Worm (Caenorhabditis elegans) whole organism, young adult: ENCODE measurements around the gene R10H10.3.

Experiments used
- B0261.1 ChIP-seq: sonication (generic microtip); optimal IDR thresholded peaks from 2 replicates; lab custom pipeline; 2016; ENCODE audit warnings: mild to moderate bottlenecking, missing genetic modification characterization, moderate library complexity, missing compliant biosample characterization
- F37B4.10 ChIP-seq: fragments of 200-800 bp; sonication (Bioruptor generic); IDR thresholded peaks from 2 replicates; pipeline ENCODE4 v1.3.6; 2022; ENCODE audit warnings: missing genetic modification characterization, missing compliant biosample characterization
- F57C9.4 ChIP-seq: sonication (generic microtip); optimal IDR thresholded peaks from 2 replicates; lab custom pipeline; 2017; ENCODE audit warnings: mild to moderate bottlenecking, missing genetic modification characterization, missing compliant biosample characterization
- ZK185.1 ChIP-seq: sonication (generic microtip); optimal IDR thresholded peaks from 2 replicates; lab custom pipeline; 2016; ENCODE audit warnings: mild to moderate bottlenecking, missing genetic modification characterization, missing compliant biosample characterization; ENCODE audit not compliant: poor library complexity, severe bottlenecking
- cebp-2 ChIP-seq: fragments of 200-800 bp; sonication (Bioruptor generic); IDR thresholded peaks from 2 replicates; pipeline ENCODE4 v1.3.6; 2022; ENCODE audit warnings: missing genetic modification characterization, missing compliant biosample characterization
- hmg-1.2 ChIP-seq: fragments of 200-800 bp; sonication (Bioruptor generic); IDR thresholded peaks from 2 replicates; pipeline ENCODE4 v1.3.6; 2022; ENCODE audit warnings: missing genetic modification reagents, missing genetic modification characterization, missing compliant biosample characterization
- let-607 ChIP-seq, 2 experiments: fragments of 200-800 bp in 1 of 2; sonication (Bioruptor generic) in 1 of 2; sonication (generic microtip) in 1 of 2; optimal IDR thresholded peaks; 2 replicates each; lab custom pipeline; 2016 to 2018; ENCODE audit warnings: mild to moderate bottlenecking in 2 of 2, missing compliant biosample characterization in 2 of 2, missing genetic modification characterization in 2 of 2, moderate library complexity in 2 of 2, missing genotype in 1 of 2
- lsl-1 ChIP-seq: fragments of 200-800 bp; sonication (Bioruptor generic); optimal IDR thresholded peaks from 2 replicates; lab custom pipeline; 2018; ENCODE audit warnings: mild to moderate bottlenecking, missing genetic modification characterization, moderate library complexity, missing compliant biosample characterization
- nfya-1 ChIP-seq: sonication (generic microtip); optimal IDR thresholded peaks from 2 replicates; lab custom pipeline; 2017; ENCODE audit warnings: antibody characterized with exemption, missing compliant biosample characterization, missing genetic modification characterization, borderline replicate concordance; ENCODE audit not compliant: insufficient read depth
- nhr-179 ChIP-seq: sonication (generic microtip); optimal IDR thresholded peaks from 2 replicates; lab custom pipeline; 2016; ENCODE audit warnings: mild to moderate bottlenecking, missing genetic modification characterization, missing compliant biosample characterization
- snpc-4 ChIP-seq, 5 experiments: fragments of 150-350 bp in 1 of 5; sonication (generic microtip) in 4 of 5; optimal IDR thresholded peaks; 2 replicates each; lab custom pipeline; 2014 to 2018; ENCODE audit warnings: missing genetic modification characterization in 5 of 5, missing biosample characterization in 3 of 5, antibody characterized with exemption in 2 of 5, mild to moderate bottlenecking in 2 of 5, missing compliant biosample characterization in 2 of 5, missing genotype in 2 of 5, moderate library complexity in 2 of 5, missing genetic modification reagents in 1 of 5
- tbp1 ChIP-seq: fragments of 200-800 bp; sonication (Bioruptor generic); optimal IDR thresholded peaks from 2 replicates; lab custom pipeline; 2018; ENCODE audit warnings: mild to moderate bottlenecking, missing genetic modification characterization, missing compliant biosample characterization
- unc-130 ChIP-seq: sonication (generic microtip); optimal IDR thresholded peaks from 2 replicates; lab custom pipeline; 2016; ENCODE audit warnings: missing genetic modification reagents, missing genetic modification characterization, missing compliant biosample characterization
- ztf-3 ChIP-seq: fragments of 200-800 bp; sonication (Bioruptor generic); optimal IDR thresholded peaks from 2 replicates; lab custom pipeline; 2018; ENCODE audit warnings: mild to moderate bottlenecking, missing genetic modification characterization, missing compliant biosample characterization

DNA sequence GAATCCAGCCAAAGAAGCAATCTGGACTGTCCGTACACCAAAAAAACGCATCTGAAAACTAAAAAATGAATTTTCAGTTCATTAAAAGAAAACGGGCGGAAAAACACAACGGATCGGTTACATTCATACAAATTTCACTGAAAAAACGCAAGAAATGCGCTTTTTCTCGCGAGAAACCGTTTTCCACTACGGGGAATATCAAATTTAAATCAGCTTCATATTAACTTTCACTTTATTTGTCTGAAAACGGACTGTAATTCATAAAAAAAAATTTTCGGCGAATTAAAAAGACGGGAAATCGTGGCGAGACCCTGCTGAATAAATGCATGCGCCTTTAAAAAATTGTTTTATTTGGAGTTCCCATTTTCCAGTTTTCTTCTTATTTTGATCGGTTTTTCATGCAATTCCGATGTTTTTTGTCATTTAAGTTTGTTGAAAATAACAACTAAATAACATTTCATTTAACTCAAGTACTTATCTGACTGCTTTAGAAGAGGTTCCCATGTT lies 20.5 kb upstream of the R10H10.3 start, which contains the start of gene pges-2:
- TF ChIP-seq ZK185.1 (no peak), let-607 (tag; optimal IDR thresholded peaks at IDR 0.05; lab: Kevin White, UChicago) (no peak), unc-130 (no peak), cebp-2 (GFP tag; lab: Robert Waterston, UW) (no peak), B0261.1 (tag; lab: Kevin White, UChicago) (no peak), hmg-1.2 (GFP tag; lab: Robert Waterston, UW) (no peak), nfya-1 (no peak), nhr-179 (tag; lab: Kevin White, UChicago) (no peak), F57C9.4 (tag; lab: Kevin White, UChicago) (no peak), ztf-3 (no peak), snpc-4 (GFP tag; optimal IDR thresholded peaks at IDR 0.05; lab: Kevin White, UChicago) (no peak), snpc-4 (tag; optimal IDR thresholded peaks at IDR 0.05; lab: Kevin White, UChicago) (no peak), tbp1 (GFP tag; lab: Kevin White, UChicago) (no peak), F37B4.10 (GFP tag; lab: Robert Waterston, UW) (no peak), lsl-1 (GFP tag; lab: Kevin White, UChicago) (no peak)
